Worm (Caenorhabditis elegans) whole organism, L4/young adult: ENCODE measurements around the gene C05C10.3.

Experiments used
- W03F9.2 ChIP-seq: fragments of 150-350 bp; optimal IDR thresholded peaks from 2 replicates; lab custom pipeline; 2014; ENCODE audit warnings: missing biosample characterization, missing genetic modification characterization
- him-1 ChIP-seq: sonication (generic microtip); optimal IDR thresholded peaks from 2 replicates; lab custom pipeline; 2016; ENCODE audit warnings: missing genotype, missing genetic modification reagents, missing genetic modification characterization, missing compliant biosample characterization

ce11 chrII:9965325-9965724 lies 28.6 kb upstream of the C05C10.3 start:
- TF ChIP-seq him-1 (no peak), W03F9.2 (no peak)
